Fruit fly (Drosophila melanogaster): ENCODE measurements around the gene CG42857.

The CG42857 gene

dm6 chr3R:9800644-9801330, 20.2 kb downstream of the CG42857 start, which contains the start of the genes CG9467 and CG8526 (continued):
- TF ChIP-seq tll (GFP tag; optimal IDR thresholded peaks at IDR 0.05) (peak in 1 of 2 experiments; percentile 44), CG17829 (tag; optimal IDR thresholded peaks at IDR 0.05) (peak; percentile 78), cas (GFP tag; IDR thresholded peaks at IDR 0.05) (no peak), Vsx1 (GFP tag; optimal IDR thresholded peaks at IDR 0.05) (no peak), ham (GFP tag; IDR thresholded peaks at IDR 0.05) (no peak), CG16815 (GFP tag; optimal IDR thresholded peaks at IDR 0.05) (peak; percentile 60), CG7745 (tag; optimal IDR thresholded peaks at IDR 0.05) (no peak)

dm6 chr3R:9793018-9793417, 28.0 kb downstream of the CG42857 start, which contains the start of gene CG8516:
Gene CG8516, plus strand, starts transcription at chr3R:9793295.
- TF ChIP-seq sug (tag; optimal IDR thresholded peaks at IDR 0.05), result peak; percentile 32
- 0 out of 3 replicates have a peak, but pooled peaks have one; percentile 15 for TF ChIP-seq CG17361 (GFP tag; IDR thresholded peaks at IDR 0.05)
- TF ChIP-seq Ada2b (GFP tag; IDR thresholded peaks at IDR 0.05), result 0 out of 2 replicates have a peak, but pooled peaks have one; percentile 7
- no peak for TF ChIP-seq CG12155 (GFP tag; optimal IDR thresholded peaks at IDR 0.05)
- no peak for TF ChIP-seq Mrtf (GFP tag; IDR thresholded peaks at IDR 0.05)
- no peak for TF ChIP-seq peb (GFP tag; IDR thresholded peaks at IDR 0.05)
- no peak for TF ChIP-seq Lim3 (GFP tag; IDR thresholded peaks at IDR 0.05)
- TF ChIP-seq CG42726 (GFP tag; IDR thresholded peaks at IDR 0.05; ENCODE audit: partially characterized antibody), result no peak
- no peak for TF ChIP-seq tap (tag; optimal IDR thresholded peaks at IDR 0.05)
- TF ChIP-seq CG10431 (GFP tag; optimal IDR thresholded peaks at IDR 0.05), result no peak
- TF ChIP-seq trh (GFP tag; optimal IDR thresholded peaks at IDR 0.05), result no peak
- peak; percentile 57 for TF ChIP-seq CG12659 (GFP tag; optimal IDR thresholded peaks at IDR 0.05)
- no peak for TF ChIP-seq HHEX (GFP tag; optimal IDR thresholded peaks at IDR 0.05)
- no peak for TF ChIP-seq CG15073 (GFP tag; optimal IDR thresholded peaks at IDR 0.05)
- TF ChIP-seq toy (GFP tag; IDR thresholded peaks at IDR 0.05), result no peak
- TF ChIP-seq usp (GFP tag; optimal IDR thresholded peaks at IDR 0.05), result no peak
- peak; percentile 19 for TF ChIP-seq lilli (GFP tag; optimal IDR thresholded peaks at IDR 0.05)
- no peak for TF ChIP-seq CG17568 (GFP tag; optimal IDR thresholded peaks at IDR 0.05)
- TF ChIP-seq CG2889 (GFP tag; IDR thresholded peaks at IDR 0.05), result no peak
- peak; percentile 30 for TF ChIP-seq Sry-δ (GFP tag; optimal IDR thresholded peaks at IDR 0.05)
- peak; percentile 70 for TF ChIP-seq Med (GFP tag)
- TF ChIP-seq CG6689 (GFP tag; IDR thresholded peaks at IDR 0.05), result no peak
- TF ChIP-seq Vsx1 (GFP tag; optimal IDR thresholded peaks at IDR 0.05), result no peak
- no peak for TF ChIP-seq sim (GFP tag; IDR thresholded peaks at IDR 0.05)
- TF ChIP-seq sqz (GFP tag; optimal IDR thresholded peaks at IDR 0.05), result no peak
- TF ChIP-seq Ets97D (GFP tag; optimal IDR thresholded peaks at IDR 0.05), result peak; percentile 43
- no peak for TF ChIP-seq CG8388 (GFP tag; optimal IDR thresholded peaks at IDR 0.05)
- TF ChIP-seq Rfx (GFP tag; IDR thresholded peaks at IDR 0.05), result peak; percentile 33; the same call in 1 of the 2 replicates
- peak; percentile 6 for TF ChIP-seq PHDP (tag; optimal IDR thresholded peaks at IDR 0.05)
- TF ChIP-seq ftz-f1 (GFP tag; optimal IDR thresholded peaks at IDR 0.05), result no peak
- no peak for TF ChIP-seq zfh1 (GFP tag; IDR thresholded peaks at IDR 0.05)
- TF ChIP-seq kni (GFP tag; optimal IDR thresholded peaks at IDR 0.05), result no peak
- no peak for TF ChIP-seq zf30C (GFP tag; optimal IDR thresholded peaks at IDR 0.05)
- TF ChIP-seq nau (GFP tag; optimal IDR thresholded peaks at IDR 0.05), result no peak
- peak; percentile 53 for TF ChIP-seq CoRest (tag; optimal IDR thresholded peaks at IDR 0.05)
- TF ChIP-seq Bteb2 (GFP tag; optimal IDR thresholded peaks at IDR 0.05), result no peak
- peak; percentile 49 for TF ChIP-seq Dp (GFP tag; optimal IDR thresholded peaks at IDR 0.05)
- TF ChIP-seq pan (optimal IDR thresholded peaks at IDR 0.05), result no peak
- no peak for TF ChIP-seq pan (GFP tag; optimal IDR thresholded peaks at IDR 0.05 in 1 of 2, IDR thresholded peaks at IDR 0.05 in 1 of 2)
- TF ChIP-seq sisA (GFP tag; IDR thresholded peaks at IDR 0.05), result no peak
- TF ChIP-seq CG7271 (tag; optimal IDR thresholded peaks at IDR 0.05), result no peak
- TF ChIP-seq CG8281 (tag; optimal IDR thresholded peaks at IDR 0.05), result no peak
- TF ChIP-seq CG31365 (tag; optimal IDR thresholded peaks at IDR 0.05), result no peak

All from whole organism, embryonic.